Worm (Caenorhabditis elegans): ENCODE measurements around the gene lron-15.

The lron-15 gene

DNA sequence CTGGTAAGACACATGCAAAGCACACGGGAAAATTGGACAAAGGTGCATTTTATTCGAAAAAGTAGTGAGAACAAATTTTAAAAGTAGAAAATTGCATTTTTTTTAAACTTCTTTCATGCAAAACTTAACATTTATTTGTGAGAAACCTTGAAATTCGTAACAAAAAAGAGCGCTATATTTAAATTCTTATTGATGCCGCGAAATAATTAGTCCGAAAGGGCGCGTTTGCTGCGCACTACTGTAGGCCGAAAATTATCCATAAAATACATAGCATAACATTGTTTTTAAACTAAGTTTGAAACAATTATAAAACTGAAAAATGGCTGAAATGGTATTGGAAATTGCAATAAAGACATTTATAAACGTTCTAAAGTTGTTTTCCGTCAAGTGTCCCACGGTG lies 25.0 kb downstream of the lron-15 start:
- TF ChIP-seq unc-62 (GFP tag; optimal IDR thresholded peaks at IDR 0.05) = no peak
- TF ChIP-seq snpc-1.3 (tag; optimal IDR thresholded peaks at IDR 0.05; ENCODE audit: insufficient read depth) = no peak
- peak; percentile 78 for TF ChIP-seq dpl-1 (GFP tag; optimal IDR thresholded peaks at IDR 0.05)
- no peak for TF ChIP-seq egrh-3 (GFP tag; IDR thresholded peaks at IDR 0.05)
- no peak for TF ChIP-seq hsf-1 (GFP tag; IDR thresholded peaks at IDR 0.05)
- TF ChIP-seq ama-1 (optimal IDR thresholded peaks at IDR 0.05) = no peak
- TF ChIP-seq ama-1 (GFP tag; optimal IDR thresholded peaks at IDR 0.05) = no peak
- no peak for TF ChIP-seq ceh-58 (GFP tag; IDR thresholded peaks at IDR 0.05)
- TF ChIP-seq ztf-25 (GFP tag; IDR thresholded peaks at IDR 0.05) = no peak
- peak; percentile 90 for TF ChIP-seq madf-6 (GFP tag; IDR thresholded peaks at IDR 0.05)
- no peak for TF ChIP-seq ztf-18 (tag; optimal IDR thresholded peaks at IDR 0.05)
- TF ChIP-seq chd-7 (tag; optimal IDR thresholded peaks at IDR 0.05) = no peak
- TF ChIP-seq C06A6.2 (GFP tag; conservative IDR thresholded peaks at IDR 0.05) = no peak
- TF ChIP-seq snpc-3.4 (tag; optimal IDR thresholded peaks at IDR 0.05) = peak; percentile 79
- TF ChIP-seq madf-10 (tag; optimal IDR thresholded peaks at IDR 0.05) = no peak
- TF ChIP-seq ztf-26 (tag; optimal IDR thresholded peaks at IDR 0.05) = no peak
- TF ChIP-seq egl-18 (GFP tag; IDR thresholded peaks at IDR 0.05) = no peak
- TF ChIP-seq bed-1 (GFP tag; IDR thresholded peaks at IDR 0.05) = no peak
- no peak for TF ChIP-seq K12H6.12 (tag; optimal IDR thresholded peaks at IDR 0.05)
- TF ChIP-seq cebp-1 (GFP tag; IDR thresholded peaks at IDR 0.05) = no peak
- TF ChIP-seq cebp-1 (tag; optimal IDR thresholded peaks at IDR 0.05) = no peak
- no peak for TF ChIP-seq ZK185.1 (tag; optimal IDR thresholded peaks at IDR 0.05; ENCODE audit: poor library complexity, severe bottlenecking)
- TF ChIP-seq nfyb-1 (GFP tag; IDR thresholded peaks at IDR 0.05) = no peak
- no peak for TF ChIP-seq gei-17 (GFP tag; optimal IDR thresholded peaks at IDR 0.05)
- no peak for TF ChIP-seq tbx-9 (tag; optimal IDR thresholded peaks at IDR 0.05; ENCODE audit: borderline replicate concordance)
- no peak for TF ChIP-seq Y56A3A.18 (GFP tag; IDR thresholded peaks at IDR 0.05)
- TF ChIP-seq attf-3 (GFP tag; conservative IDR thresholded peaks at IDR 0.05) = no peak
- no peak for TF ChIP-seq snpc-4 (GFP tag; optimal IDR thresholded peaks at IDR 0.05)
- TF ChIP-seq snpc-4 (tag; optimal IDR thresholded peaks at IDR 0.05) = no peak
- TF ChIP-seq efl-1 (GFP tag; optimal IDR thresholded peaks at IDR 0.05) = peak; percentile 94
- peak; percentile 18 for TF ChIP-seq F49E8.2 (tag; optimal IDR thresholded peaks at IDR 0.05; ENCODE audit: insufficient read depth)
- TF ChIP-seq ceh-91 (GFP tag; IDR thresholded peaks at IDR 0.05) = peak; percentile 77
- TF ChIP-seq lag-1 (GFP tag; IDR thresholded peaks at IDR 0.05) = no peak
- TF ChIP-seq F57C9.4 (tag; optimal IDR thresholded peaks at IDR 0.05) = no peak
- no peak for TF ChIP-seq F52B5.7 (tag; optimal IDR thresholded peaks at IDR 0.05)
- no peak for TF ChIP-seq ets-4 (GFP tag; optimal IDR thresholded peaks at IDR 0.05)
- no peak for TF ChIP-seq T07F8.4 (tag; optimal IDR thresholded peaks at IDR 0.05)
- TF ChIP-seq lin-35 (GFP tag; optimal IDR thresholded peaks at IDR 0.05) = peak in 1 of 3 experiments; percentile 67
- TF ChIP-seq hrde-1 (tag; optimal IDR thresholded peaks at IDR 0.05; ENCODE audit: borderline replicate concordance) = no peak
- TF ChIP-seq nfya-1 (tag; optimal IDR thresholded peaks at IDR 0.05; ENCODE audit: borderline replicate concordance, insufficient read depth) = no peak
- peak; percentile 82 for TF ChIP-seq lsl-1 (GFP tag; optimal IDR thresholded peaks at IDR 0.05)
- no peak for TF ChIP-seq tlf-1 (GFP tag; optimal IDR thresholded peaks at IDR 0.05)
- peak; percentile 23; the same call in 1 of the 2 replicates for TF ChIP-seq hmg-1.2 (GFP tag; IDR thresholded peaks at IDR 0.05)
- no peak for TF ChIP-seq pha-4 (tag; optimal IDR thresholded peaks at IDR 0.05)
- TF ChIP-seq B0035.1 (tag; optimal IDR thresholded peaks at IDR 0.05) = no peak
- TF ChIP-seq rec-8 (tag; optimal IDR thresholded peaks at IDR 0.05) = no peak
- TF ChIP-seq ztf-6 (GFP tag; IDR thresholded peaks at IDR 0.05) = no peak
- no peak for TF ChIP-seq T26A5.8 (tag; optimal IDR thresholded peaks at IDR 0.05)
- no peak for TF ChIP-seq ztf-22 (GFP tag; optimal IDR thresholded peaks at IDR 0.05)
